Fruit fly (Drosophila melanogaster) whole organism, wandering third instar larva: ENCODE results near the gene kra.

Experiments used
- CG9705 ChIP-seq: fragments of 200-800 bp; sonication (Bioruptor generic); optimal IDR thresholded peaks from 2 replicates; lab custom pipeline; 2018; ENCODE audit warnings: missing biosample characterization, mild to moderate bottlenecking, missing genetic modification characterization
- Hnf4 ChIP-seq: fragments of 200-800 bp; sonication (Bioruptor generic); optimal IDR thresholded peaks from 2 replicates; lab custom pipeline; 2016; ENCODE audit warnings: missing biosample characterization, mild to moderate bottlenecking, missing genetic modification characterization
- Jra ChIP-seq: sonication (Bioruptor generic); optimal IDR thresholded peaks from 2 replicates; lab custom pipeline; 2016; ENCODE audit warnings: missing biosample characterization, missing genetic modification characterization
- Sp1 ChIP-seq: fragments of 200-800 bp; sonication (Bioruptor generic); optimal IDR thresholded peaks from 3 replicates; lab custom pipeline; 2019; ENCODE audit warnings: missing biosample characterization, mild to moderate bottlenecking, missing genetic modification characterization, moderate library complexity
- h ChIP-seq: fragments of 200-800 bp; sonication (Bioruptor generic); optimal IDR thresholded peaks from 3 replicates; lab custom pipeline; 2016; ENCODE audit warnings: missing biosample characterization, mild to moderate bottlenecking, missing genetic modification characterization
- lola ChIP-seq: fragments of >200 bp; optimal IDR thresholded peaks from 2 replicates; lab custom pipeline; 2017; ENCODE audit warnings: missing biosample characterization, missing genetic modification characterization
- tai ChIP-seq: sonication (Bioruptor generic); optimal IDR thresholded peaks from 2 replicates; lab custom pipeline; 2016; ENCODE audit warnings: missing biosample characterization, missing genetic modification characterization
- woc ChIP-seq: sonication (Bioruptor generic); optimal IDR thresholded peaks from 2 replicates; lab custom pipeline; 2016; ENCODE audit warnings: missing biosample characterization, mild to moderate bottlenecking, missing genetic modification characterization

dm6 chr3R:5647705-5648568 lies 47.0 kb upstream of the kra start:
- no peak for TF ChIP-seq lola (GFP tag; lab: Kevin White, UChicago)
- TF ChIP-seq tai (GFP tag; lab: Kevin White, UChicago) = no peak
- TF ChIP-seq h (GFP tag; lab: Kevin White, UChicago) = peak; percentile 66
- TF ChIP-seq CG9705 = no peak
- TF ChIP-seq woc (GFP tag; lab: Kevin White, UChicago) = no peak
- no peak for TF ChIP-seq Sp1 (GFP tag; lab: Kevin White, UChicago)
- TF ChIP-seq Hnf4 (GFP tag; lab: Kevin White, UChicago) = no peak
- peak; percentile 26 for TF ChIP-seq Jra (GFP tag; lab: Kevin White, UChicago)
